Worm (Caenorhabditis elegans): ENCODE data around the gene ttr-21.

- no peak for TF ChIP-seq die-1 (tag; optimal IDR thresholded peaks at IDR 0.05)
- no peak for TF ChIP-seq B0019.2 (GFP tag; conservative IDR thresholded peaks at IDR 0.05)
- TF ChIP-seq Y67H2A.10 (GFP tag; conservative IDR thresholded peaks at IDR 0.05) = no peak
- TF ChIP-seq atf-7 (tag; optimal IDR thresholded peaks at IDR 0.05) = no peak
Measured at ce11 chrV:13862505-13862904, 8.3 kb upstream of the ttr-21 start, which contains the start of gene srx-137.

All from whole organism, young adult.